Fruit fly (Drosophila melanogaster): ENCODE measurements around the gene Spec2.

DNA sequence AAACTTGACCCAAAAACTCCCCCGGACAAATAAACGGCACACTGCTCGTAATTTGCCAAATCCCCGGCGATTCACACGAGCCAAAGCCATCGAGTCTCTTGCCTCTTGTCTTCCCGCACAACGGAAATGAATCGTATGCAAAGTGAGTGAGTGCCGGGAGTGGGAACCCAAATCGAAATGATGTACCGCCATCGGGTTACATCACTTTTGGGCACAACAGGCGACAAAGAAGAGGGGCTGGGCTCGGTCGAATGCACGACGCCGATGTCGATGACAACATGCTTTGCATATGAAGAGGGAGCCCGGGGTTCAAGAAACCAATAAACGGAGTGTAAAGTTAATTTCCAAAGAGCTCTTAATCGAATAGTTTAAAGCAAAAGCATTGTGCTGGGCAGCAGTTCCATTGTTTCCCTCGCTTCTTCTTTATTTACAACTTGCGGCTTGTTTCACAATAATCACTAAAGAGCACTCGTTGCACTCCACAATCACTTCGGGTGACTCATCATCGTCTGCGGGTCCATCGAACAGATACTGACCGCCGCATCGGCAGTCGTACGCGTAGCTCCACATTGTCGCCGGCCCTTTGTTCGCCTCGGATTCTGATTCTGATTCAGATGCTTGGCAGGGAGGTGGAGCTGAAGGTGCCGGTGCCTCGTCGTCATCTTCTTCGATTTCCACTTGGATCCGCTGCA lies 2.1 kb downstream of the Spec2 start:
- no peak for TF ChIP-seq psq (optimal IDR thresholded peaks at IDR 0.05)
- TF ChIP-seq h (optimal IDR thresholded peaks at IDR 0.05) = no peak
- no peak for TF ChIP-seq ttk (optimal IDR thresholded peaks at IDR 0.05)
- TF ChIP-seq Sin3A (optimal IDR thresholded peaks at IDR 0.05) = no peak
- TF ChIP-seq Myc (optimal IDR thresholded peaks at IDR 0.05) = no peak

Measured in Kc167 (cell line).